Worm (Caenorhabditis elegans) whole organism, midembryonic: ENCODE results near the gene str-205.

Experiments used
- T22C8.4 ChIP-seq: fragments of 200-800 bp; sonication (Bioruptor generic); IDR thresholded peaks from 2 replicates; pipeline ENCODE4 v1.3.6; 2022; ENCODE audit warnings: missing genetic modification characterization, missing compliant biosample characterization
- cog-1 ChIP-seq: sonication (generic microtip); optimal IDR thresholded peaks from 2 replicates; lab custom pipeline; 2016; ENCODE audit warnings: missing genetic modification characterization, missing compliant biosample characterization
- med-1 ChIP-seq: sonication (generic microtip); optimal IDR thresholded peaks from 2 replicates; lab custom pipeline; 2017; ENCODE audit warnings: missing genetic modification characterization, mild to moderate bottlenecking, missing compliant biosample characterization, antibody characterized with exemption, missing genetic modification reagents; ENCODE audit not compliant: insufficient read depth
- ref-1 ChIP-seq: fragments of 200-800 bp; sonication (Bioruptor generic); conservative IDR thresholded peaks from 2 replicates; pipeline ENCODE4 v1.3.6; 2022; ENCODE audit warnings: missing genetic modification reagents, missing genetic modification characterization, missing compliant biosample characterization
- ztf-23 ChIP-seq: fragments of 200-800 bp; sonication (Bioruptor generic); IDR thresholded peaks from 2 replicates; pipeline ENCODE4 v1.3.6; 2022; ENCODE audit warnings: missing genetic modification reagents, missing genetic modification characterization, missing compliant biosample characterization

ce11 chrV:4912313-4912712 lies 17.4 kb downstream of the str-205 start, which contains the start of gene H23N18.5:
- no peak for TF ChIP-seq ref-1
- no peak for TF ChIP-seq cog-1 (tag; lab: Kevin White, UChicago)
- TF ChIP-seq med-1 (GFP tag; lab: Kevin White, UChicago) = no peak
- TF ChIP-seq T22C8.4 (GFP tag; lab: Robert Waterston, UW) = no peak
- TF ChIP-seq ztf-23 = no peak
